Worm (Caenorhabditis elegans) whole organism, late embryonic: ENCODE results near the gene B0432.7.

ENCODE experiments used
- K09A11.1 ChIP-seq: sonication (generic microtip); optimal IDR thresholded peaks from 2 replicates; lab custom pipeline; 2017; ENCODE audit warnings: antibody characterized with exemption, mild to moderate bottlenecking, missing genetic modification characterization, missing compliant biosample characterization; ENCODE audit not compliant: insufficient read depth
- ama-1 ChIP-seq: fragments of 150-350 bp; optimal IDR thresholded peaks from 2 replicates; lab custom pipeline; 2014
- ceh-18 ChIP-seq: sonication (generic microtip); optimal IDR thresholded peaks from 2 replicates; lab custom pipeline; 2016; ENCODE audit warnings: missing genetic modification characterization, missing compliant biosample characterization
- ceh-2 ChIP-seq: sonication (generic microtip); optimal IDR thresholded peaks from 2 replicates; lab custom pipeline; 2016; ENCODE audit warnings: missing genotype, missing genetic modification characterization, missing compliant biosample characterization
- ceh-9 ChIP-seq: sonication (generic microtip); optimal IDR thresholded peaks from 2 replicates; lab custom pipeline; 2016; ENCODE audit warnings: mild to moderate bottlenecking, missing genetic modification characterization, inconsistent platforms, missing compliant biosample characterization
- dmd-4 ChIP-seq: sonication (generic microtip); optimal IDR thresholded peaks from 2 replicates; lab custom pipeline; 2016; ENCODE audit warnings: borderline replicate concordance, missing genetic modification characterization, missing compliant biosample characterization
- ets-4 ChIP-seq: sonication (generic microtip); optimal IDR thresholded peaks from 2 replicates; lab custom pipeline; 2016; ENCODE audit warnings: missing genetic modification characterization, missing compliant biosample characterization
- fkh-10 ChIP-seq: fragments of 150-350 bp; optimal IDR thresholded peaks from 2 replicates; lab custom pipeline; 2014; ENCODE audit warnings: missing biosample characterization, missing genetic modification reagents, missing genetic modification characterization
- nfya-1 ChIP-seq: sonication (generic microtip); optimal IDR thresholded peaks from 2 replicates; lab custom pipeline; 2017; ENCODE audit warnings: missing genetic modification characterization, mild to moderate bottlenecking, missing compliant biosample characterization, antibody characterized with exemption, moderate library complexity
- pag-3 ChIP-seq: sonication (generic microtip); optimal IDR thresholded peaks from 2 replicates; lab custom pipeline; 2016; ENCODE audit warnings: missing compliant biosample characterization, missing genetic modification characterization, borderline replicate concordance
- pax-1 ChIP-seq: fragments of 150-350 bp; optimal IDR thresholded peaks from 2 replicates; lab custom pipeline; 2014; ENCODE audit warnings: missing biosample characterization, missing genetic modification characterization
- pha-4 ChIP-seq: fragments of 150-350 bp; optimal IDR thresholded peaks from 2 replicates; lab custom pipeline; 2018; ENCODE audit warnings: missing biosample characterization, missing genetic modification reagents, missing genetic modification characterization
- tbx-2 ChIP-seq: sonication (generic microtip); optimal IDR thresholded peaks from 2 replicates; lab custom pipeline; 2016; ENCODE audit warnings: missing genetic modification characterization, missing compliant biosample characterization
- unc-86 ChIP-seq: sonication (generic microtip); optimal IDR thresholded peaks from 2 replicates; lab custom pipeline; 2016; ENCODE audit warnings: missing genetic modification characterization, missing compliant biosample characterization

ce11 chrII:220602-221001 is 53.2 kb downstream of the B0432.7 start, which contains the start of gene ubxn-3:
- TF ChIP-seq nfya-1 (tag; lab: Kevin White, UChicago): no peak
- TF ChIP-seq ceh-2 (tag; lab: Kevin White, UChicago): no peak
- no peak for TF ChIP-seq pha-4 (tag; lab: Kevin White, UChicago)
- no peak for TF ChIP-seq dmd-4 (tag; lab: Kevin White, UChicago)
- no peak for TF ChIP-seq ets-4 (tag; lab: Kevin White, UChicago)
- no peak for TF ChIP-seq K09A11.1
- TF ChIP-seq ama-1 (lab: Kevin White, UChicago): no peak
- TF ChIP-seq unc-86 (tag; lab: Kevin White, UChicago): no peak
- no peak for TF ChIP-seq tbx-2 (tag; lab: Kevin White, UChicago)
- TF ChIP-seq ceh-18 (tag; lab: Kevin White, UChicago): no peak
- TF ChIP-seq ceh-9 (tag; lab: Kevin White, UChicago): no peak
- no peak for TF ChIP-seq pax-1 (tag; lab: Kevin White, UChicago)
- no peak for TF ChIP-seq fkh-10 (GFP tag; lab: Kevin White, UChicago)
- TF ChIP-seq pag-3 (tag; lab: Kevin White, UChicago): no peak
